ENCODE assay signal across 1 fruit fly cellular context in the genomic region with DNA sequence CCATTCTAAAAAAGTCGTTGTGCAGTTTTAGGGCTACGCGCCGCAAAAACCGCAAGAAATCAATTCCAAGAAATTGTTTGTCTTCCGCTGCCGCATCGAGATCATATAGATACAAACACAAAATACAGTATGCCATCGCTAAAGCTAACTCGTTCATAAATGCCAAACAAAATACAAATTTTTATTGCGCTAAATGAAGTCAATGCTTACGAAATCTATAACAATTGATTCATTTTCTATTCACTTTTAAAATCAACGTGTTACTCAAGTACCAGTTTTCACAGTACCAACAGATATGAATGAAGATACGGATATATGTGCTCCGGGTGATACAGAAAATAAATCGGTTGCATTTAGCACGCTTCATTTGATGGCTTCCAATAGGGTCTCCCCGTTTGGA.
TF ChIP-seq lines count a peak whose summit lies in the region.

No protein-coding gene starts in this region.

TF ChIP-seq in whole organism, embryonic, 481 proteins besides CTCF, POLR2A, EP300 and RAD21 (continued from another document):
- TF ChIP-seq CG9437 (GFP tag; optimal IDR thresholded peaks at IDR 0.05; lab: Kevin White, UChicago), result peak; percentile 47
- TF ChIP-seq trem (tag; optimal IDR thresholded peaks at IDR 0.05; lab: Kevin White, UChicago), result peak; percentile 34
- TF ChIP-seq ranshi (GFP tag; IDR thresholded peaks at IDR 0.05; lab: Robert Waterston, UW), result peak; percentile 61; the same call in 1 of the 2 replicates
- TF ChIP-seq chn (GFP tag; optimal IDR thresholded peaks at IDR 0.05; lab: Kevin White, UChicago), result peak; percentile 48
- TF ChIP-seq CG12155 (GFP tag; optimal IDR thresholded peaks at IDR 0.05; lab: Kevin White, UChicago), result no peak
- TF ChIP-seq CG17829 (tag; optimal IDR thresholded peaks at IDR 0.05; lab: Kevin White, UChicago), result peak; percentile 63
- peak; percentile 71 for TF ChIP-seq sisA (GFP tag; IDR thresholded peaks at IDR 0.05; lab: Robert Waterston, UW)
- TF ChIP-seq CG11093 (GFP tag; IDR thresholded peaks at IDR 0.05; lab: Robert Waterston, UW), result no peak
- peak; percentile 41 for TF ChIP-seq bcd (GFP tag; optimal IDR thresholded peaks at IDR 0.05; lab: Kevin White, UChicago)
- no peak for TF ChIP-seq CG1647 (GFP tag; optimal IDR thresholded peaks at IDR 0.05; lab: Kevin White, UChicago)
- TF ChIP-seq bbx (GFP tag; IDR thresholded peaks at IDR 0.05; lab: Robert Waterston, UW; ENCODE audit: partially characterized antibody), result no peak
- TF ChIP-seq twi (tag; optimal IDR thresholded peaks at IDR 0.05; lab: Kevin White, UChicago), result peak; percentile 29
- TF ChIP-seq H15 (GFP tag; IDR thresholded peaks at IDR 0.05; lab: Robert Waterston, UW), result peak; percentile 66; the same call in 2 of the 3 replicates
- peak in 1 of 2 experiments; percentile 80 for TF ChIP-seq eve (GFP tag; optimal IDR thresholded peaks at IDR 0.05; lab: Kevin White, UChicago)
- TF ChIP-seq CG12769 (tag; optimal IDR thresholded peaks at IDR 0.05; lab: Kevin White, UChicago), result peak; percentile 72
- 0 out of 2 replicates have a peak, but pooled peaks have one; percentile 17 for TF ChIP-seq ara (GFP tag; IDR thresholded peaks at IDR 0.05; lab: Robert Waterston, UW)
- TF ChIP-seq Opbp (GFP tag; IDR thresholded peaks at IDR 0.05; lab: Robert Waterston, UW; ENCODE audit: partially characterized antibody), result no peak
- TF ChIP-seq ci (GFP tag; IDR thresholded peaks at IDR 0.05; lab: Robert Waterston, UW), result peak; percentile 89
- TF ChIP-seq CG17359 (tag; optimal IDR thresholded peaks at IDR 0.05; lab: Kevin White, UChicago), result peak; percentile 79
- no peak for TF ChIP-seq CG2120 (GFP tag; optimal IDR thresholded peaks at IDR 0.05; lab: Kevin White, UChicago)
- no peak for TF ChIP-seq pfk (GFP tag; optimal IDR thresholded peaks at IDR 0.05; lab: Kevin White, UChicago)
- peak; percentile 18 for TF ChIP-seq CG8290 (GFP tag; optimal IDR thresholded peaks at IDR 0.05; lab: Kevin White, UChicago)
- TF ChIP-seq CG8290 (tag; optimal IDR thresholded peaks at IDR 0.05; lab: Kevin White, UChicago), result peak in 1 of 2 experiments; percentile 81
- TF ChIP-seq aop (GFP tag; IDR thresholded peaks at IDR 0.05; lab: Robert Waterston, UW), result no peak
- TF ChIP-seq CG3847 (GFP tag; IDR thresholded peaks at IDR 0.05; lab: Robert Waterston, UW), result peak; percentile 26; the same call in 1 of the 2 replicates
- TF ChIP-seq Doc2 (GFP tag; IDR thresholded peaks at IDR 0.05; lab: Robert Waterston, UW), result no peak
- TF ChIP-seq CG34376 (GFP tag; optimal IDR thresholded peaks at IDR 0.05; lab: Kevin White, UChicago), result no peak
- TF ChIP-seq CG12942 (GFP tag; optimal IDR thresholded peaks at IDR 0.05; lab: Kevin White, UChicago), result peak; percentile 29
